Fruit fly (Drosophila melanogaster): ENCODE data around the gene CG42263.

DNA sequence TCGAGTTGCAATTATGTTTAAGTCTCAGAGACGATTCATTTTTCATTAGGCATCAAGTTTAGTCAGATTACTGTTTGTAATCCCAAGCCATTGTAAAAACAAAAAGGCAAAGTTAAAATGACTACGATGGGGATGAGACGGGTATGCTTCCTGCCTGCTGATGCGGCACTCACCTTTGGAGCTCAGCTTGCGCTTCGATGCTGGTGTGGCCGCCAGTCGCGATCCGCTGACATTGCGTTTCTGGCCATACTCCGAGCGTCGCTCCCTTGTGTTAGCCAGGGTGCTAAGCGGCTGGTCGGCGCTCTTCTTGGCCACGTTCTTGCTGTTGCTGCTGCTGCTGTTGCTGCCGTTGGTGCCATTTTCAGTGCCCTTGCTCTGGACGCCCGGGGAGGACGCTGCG is 35.6 kb downstream of the CG42263 start:
- TF ChIP-seq usp (GFP tag; optimal IDR thresholded peaks at IDR 0.05), result no peak
- no peak for TF ChIP-seq pan (optimal IDR thresholded peaks at IDR 0.05)
- no peak for TF ChIP-seq Dll (optimal IDR thresholded peaks at IDR 0.05)
- TF ChIP-seq psq (optimal IDR thresholded peaks at IDR 0.05), result no peak
- TF ChIP-seq CG8478 (optimal IDR thresholded peaks at IDR 0.05), result no peak
- no peak for TF ChIP-seq EcR (GFP tag; optimal IDR thresholded peaks at IDR 0.05)
